Worm (Caenorhabditis elegans): ENCODE results near the gene clh-1.

- TF ChIP-seq mdl-1 (tag; optimal IDR thresholded peaks at IDR 0.05) (no peak), nhr-20 (tag; optimal IDR thresholded peaks at IDR 0.05) (no peak), fkh-10 (GFP tag; optimal IDR thresholded peaks at IDR 0.05) (no peak), ets-5 (GFP tag; IDR thresholded peaks at IDR 0.05) (no peak), snpc-4 (tag; optimal IDR thresholded peaks at IDR 0.05) (no peak), dsc-1 (tag; optimal IDR thresholded peaks at IDR 0.05) (no peak), fos-1 (tag; optimal IDR thresholded peaks at IDR 0.05) (no peak), nhr-77 (tag; optimal IDR thresholded peaks at IDR 0.05) (no peak), hlh-4 (tag; optimal IDR thresholded peaks at IDR 0.05) (no peak), irx-1 (tag; optimal IDR thresholded peaks at IDR 0.05) (no peak), fkh-4 (tag; optimal IDR thresholded peaks at IDR 0.05; ENCODE audit: borderline replicate concordance) (no peak)
Measured at ce11 chrII:11868234-11868633, 12.0 kb upstream of the clh-1 start, which contains the start of gene col-84.
